Worm (Caenorhabditis elegans): ENCODE data around the gene oac-14.

- no peak for TF ChIP-seq flt-1 (GFP tag; IDR thresholded peaks at IDR 0.05)
- no peak for TF ChIP-seq tab-1 (GFP tag; IDR thresholded peaks at IDR 0.05)
- no peak for TF ChIP-seq ztf-23 (GFP tag; IDR thresholded peaks at IDR 0.05)
- TF ChIP-seq T22C8.4 (GFP tag; IDR thresholded peaks at IDR 0.05): no peak
Measured at ce11 chrX:10163212-10163611, 21.4 kb upstream of the oac-14 start.

All from whole organism, midembryonic.